Worm (Caenorhabditis elegans) whole organism, mixed stage, embryonic: ENCODE measurements around the gene drd-5.

Experiments
- ceh-39 ChIP-seq: fragments of 150-350 bp; optimal IDR thresholded peaks from 2 replicates; lab custom pipeline; 2014; ENCODE audit warnings: missing biosample characterization, missing genetic modification characterization
- ceh-83 ChIP-seq: fragments of 200-800 bp; sonication (Bioruptor generic); optimal IDR thresholded peaks from 2 replicates; lab custom pipeline; 2018; ENCODE audit warnings: mild to moderate bottlenecking, missing genetic modification characterization, missing compliant biosample characterization
- ces-1 ChIP-seq: fragments of 150-350 bp; optimal IDR thresholded peaks from 2 replicates; lab custom pipeline; 2014; ENCODE audit warnings: missing biosample characterization, missing genetic modification reagents, missing genetic modification characterization
- elt-1 ChIP-seq: sonication (generic microtip); optimal IDR thresholded peaks from 2 replicates; lab custom pipeline; 2017; ENCODE audit warnings: missing genetic modification characterization, mild to moderate bottlenecking, missing compliant biosample characterization, antibody characterized with exemption, moderate library complexity, borderline replicate concordance; ENCODE audit not compliant: insufficient read depth
- elt-3 ChIP-seq: fragments of 150-350 bp; optimal IDR thresholded peaks from 2 replicates; lab custom pipeline; 2014; ENCODE audit warnings: missing biosample characterization, missing genetic modification characterization
- nhr-237 ChIP-seq: fragments of 150-350 bp; optimal IDR thresholded peaks from 2 replicates; lab custom pipeline; 2014; ENCODE audit warnings: missing biosample characterization, missing genetic modification characterization
- nhr-28 ChIP-seq: fragments of 150-350 bp; optimal IDR thresholded peaks from 2 replicates; lab custom pipeline; 2014; ENCODE audit warnings: missing biosample characterization, missing genetic modification characterization
- ztf-11 ChIP-seq: fragments of 150-350 bp; optimal IDR thresholded peaks from 2 replicates; lab custom pipeline; 2014; ENCODE audit warnings: missing biosample characterization, missing genetic modification characterization

DNA sequence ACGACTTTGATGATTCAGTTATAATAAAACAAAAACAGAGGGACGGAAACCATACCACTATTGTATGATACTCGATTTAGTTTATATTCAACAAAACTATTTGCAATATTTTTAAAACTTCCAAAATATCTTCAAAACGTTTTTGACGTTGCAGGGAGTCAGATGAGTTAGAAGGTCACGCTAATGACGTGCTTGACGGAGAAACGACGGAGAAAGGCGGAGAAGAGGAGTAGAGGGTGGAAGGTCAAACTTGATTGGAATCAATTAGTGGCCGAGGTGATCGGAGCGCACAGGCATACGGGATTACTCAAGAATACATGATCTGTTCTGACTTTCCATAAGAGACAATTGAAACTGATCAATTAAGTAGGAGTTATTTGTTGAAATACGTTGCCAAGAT, 43.3 kb downstream of the drd-5 start:
- no peak for TF ChIP-seq ztf-11
- no peak for TF ChIP-seq elt-1 (tag; lab: Kevin White, UChicago)
- no peak for TF ChIP-seq nhr-237 (tag; lab: Kevin White, UChicago)
- TF ChIP-seq nhr-28 (tag; lab: Kevin White, UChicago): no peak
- TF ChIP-seq ceh-39 (tag; lab: Kevin White, UChicago): no peak
- TF ChIP-seq elt-3: no peak
- no peak for TF ChIP-seq ces-1 (GFP tag; lab: Kevin White, UChicago)
- no peak for TF ChIP-seq ceh-83 (GFP tag; lab: Kevin White, UChicago)
